Fruit fly (Drosophila melanogaster): Measurements from ENCODE around the gene CG7968.

DNA sequence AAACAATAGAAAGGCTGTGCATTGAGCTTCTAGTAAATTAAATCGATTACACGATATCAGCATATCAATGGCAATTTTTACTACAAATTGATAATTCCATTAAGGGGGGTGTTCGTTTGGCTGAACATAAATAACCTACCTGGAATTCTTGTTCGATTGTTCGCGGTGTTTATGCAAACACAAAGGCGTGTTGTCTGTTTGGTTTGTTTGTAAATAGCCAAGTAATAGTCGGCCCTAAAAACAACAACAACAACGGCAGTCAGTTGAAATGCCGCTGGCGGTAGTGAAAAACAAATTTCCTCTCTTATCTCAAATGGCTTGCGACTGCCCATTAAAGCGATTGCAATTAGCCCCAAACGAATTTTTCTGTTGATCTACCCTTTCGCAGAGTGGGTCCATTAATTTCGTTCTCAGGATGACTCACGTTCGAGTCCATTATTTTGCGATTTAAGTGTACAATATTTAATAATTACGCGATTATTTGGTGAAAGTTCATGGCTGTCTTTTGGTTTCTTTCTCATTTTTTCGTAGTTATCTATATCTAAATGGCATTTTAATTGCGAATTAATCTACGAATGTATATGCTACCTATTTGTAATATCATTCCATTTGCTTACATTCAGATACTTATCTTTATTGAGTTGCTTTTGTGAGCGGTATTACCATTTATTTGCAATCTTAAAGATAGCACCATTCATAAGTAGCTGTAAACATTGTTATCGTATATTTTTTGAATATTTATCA lies 10.4 kb upstream of the CG7968 start:
- no peak for TF ChIP-seq dpn (GFP tag; optimal IDR thresholded peaks at IDR 0.05)
- TF ChIP-seq sens-2 (GFP tag; IDR thresholded peaks at IDR 0.05): no peak
- TF ChIP-seq Dbx (GFP tag; IDR thresholded peaks at IDR 0.05): 0 out of 3 replicates have a peak, but pooled peaks have one; percentile 29
- TF ChIP-seq CG11093 (GFP tag; IDR thresholded peaks at IDR 0.05): no peak
- TF ChIP-seq CG3726 (GFP tag; IDR thresholded peaks at IDR 0.05): no peak
- no peak for TF ChIP-seq Ets97D (GFP tag; optimal IDR thresholded peaks at IDR 0.05)
- TF ChIP-seq az2 (GFP tag; optimal IDR thresholded peaks at IDR 0.05): no peak
- peak; percentile 46 for TF ChIP-seq CG15696 (tag; optimal IDR thresholded peaks at IDR 0.05)
- TF ChIP-seq cwo (GFP tag; optimal IDR thresholded peaks at IDR 0.05): no peak
